Worm (Caenorhabditis elegans) whole organism, L1 larva: ENCODE results near the gene nas-11.

Source experiments
- C04F5.9 ChIP-seq: sonication (generic microtip); optimal IDR thresholded peaks from 2 replicates; lab custom pipeline; 2016; ENCODE audit warnings: missing genetic modification characterization, missing compliant biosample characterization
- C16A3.4 ChIP-seq: fragments of 150-350 bp; optimal IDR thresholded peaks from 2 replicates; lab custom pipeline; 2014; ENCODE audit warnings: missing biosample characterization, missing genetic modification characterization
- F16B12.6 ChIP-seq: fragments of 150-350 bp; optimal IDR thresholded peaks from 2 replicates; lab custom pipeline; 2014; ENCODE audit warnings: missing biosample characterization, missing genetic modification characterization
- Y116A8C.19 ChIP-seq: sonication (generic microtip); optimal IDR thresholded peaks from 2 replicates; lab custom pipeline; 2016; ENCODE audit warnings: missing compliant biosample characterization, missing genetic modification characterization, borderline replicate concordance
- aha-1 ChIP-seq: fragments of 150-350 bp; optimal IDR thresholded peaks from 2 replicates; lab custom pipeline; 2014; ENCODE audit warnings: missing biosample characterization, missing genetic modification characterization
- alr-1 ChIP-seq: fragments of 200-800 bp; sonication (Bioruptor generic); optimal IDR thresholded peaks from 2 replicates; lab custom pipeline; 2018; ENCODE audit warnings: borderline replicate concordance, mild to moderate bottlenecking, missing genetic modification characterization, missing compliant biosample characterization
- aly-2 ChIP-seq: fragments of 150-350 bp; optimal IDR thresholded peaks from 2 replicates; lab custom pipeline; 2014; ENCODE audit warnings: missing biosample characterization, missing genetic modification characterization
- blmp-1 ChIP-seq: fragments of 150-350 bp; optimal IDR thresholded peaks from 2 replicates; lab custom pipeline; 2014; ENCODE audit warnings: missing biosample characterization, missing genetic modification characterization
- ceh-8 ChIP-seq: fragments of 200-800 bp; sonication (Bioruptor generic); optimal IDR thresholded peaks from 2 replicates; lab custom pipeline; 2018; ENCODE audit warnings: mild to moderate bottlenecking, missing genetic modification characterization, moderate library complexity, missing compliant biosample characterization
- ceh-82 ChIP-seq, 3 experiments: fragments of 150-350 bp in 1 of 3; sonication (generic microtip) in 2 of 3; optimal IDR thresholded peaks; 2 replicates each; lab custom pipeline; 2014 to 2017; ENCODE audit warnings: missing biosample characterization in 3 of 3, missing genetic modification characterization in 3 of 3
- ceh-88 ChIP-seq: fragments of 200-800 bp; sonication (Bioruptor generic); IDR thresholded peaks from 2 replicates; pipeline ENCODE4 v1.3.6; 2022; ENCODE audit warnings: missing genetic modification characterization, missing compliant biosample characterization
- ces-1 ChIP-seq: fragments of 150-350 bp; optimal IDR thresholded peaks from 2 replicates; lab custom pipeline; 2014; ENCODE audit warnings: missing biosample characterization, missing genetic modification reagents, missing genetic modification characterization
- dpl-1 ChIP-seq, 3 experiments: fragments of 150-350 bp in 2 of 3; sonication (generic microtip) in 1 of 3; optimal IDR thresholded peaks; 2 replicates each; lab custom pipeline; 2014 to 2017; ENCODE audit warnings: missing biosample characterization in 3 of 3, missing genetic modification characterization in 3 of 3, missing genetic modification reagents in 3 of 3
- dsc-1 ChIP-seq: sonication (generic microtip); optimal IDR thresholded peaks from 2 replicates; lab custom pipeline; 2016; ENCODE audit warnings: mild to moderate bottlenecking, missing genetic modification characterization, missing compliant biosample characterization
- efl-1 ChIP-seq, 4 experiments: fragments of 150-350 bp; optimal IDR thresholded peaks in 3 of 4; peaks in 1 of 4; 1 replicate in 1 of 4; 2 replicates in 3 of 4; lab custom pipeline; 2014; ENCODE audit warnings: missing biosample characterization in 2 of 4, missing genetic modification characterization in 2 of 4, missing genetic modification reagents in 2 of 4
- egl-13 ChIP-seq: sonication (generic microtip); optimal IDR thresholded peaks from 2 replicates; lab custom pipeline; 2016; ENCODE audit warnings: missing genotype, missing genetic modification reagents, missing genetic modification characterization, missing compliant biosample characterization
- elt-2 ChIP-seq: sonication (generic microtip); optimal IDR thresholded peaks from 2 replicates; lab custom pipeline; 2016; ENCODE audit warnings: missing genetic modification characterization, mild to moderate bottlenecking, inconsistent platforms, missing compliant biosample characterization, missing genetic modification reagents
- elt-3 ChIP-seq, 6 experiments: fragments of 150-350 bp in 1 of 6; sonication (generic microtip); optimal IDR thresholded peaks; 2 replicates each; lab custom pipeline; 2017 to 2018; ENCODE audit warnings: missing biosample characterization in 6 of 6, missing genetic modification characterization in 6 of 6, inconsistent platforms in 1 of 6
- fkh-10 ChIP-seq: sonication (generic microtip); optimal IDR thresholded peaks from 2 replicates; lab custom pipeline; 2017; ENCODE audit warnings: missing biosample characterization, missing genetic modification reagents, missing genetic modification characterization
- fkh-4 ChIP-seq: sonication (generic microtip); optimal IDR thresholded peaks from 2 replicates; lab custom pipeline; 2016; ENCODE audit warnings: missing compliant biosample characterization, missing genetic modification characterization, borderline replicate concordance
- fkh-8 ChIP-seq: sonication (generic microtip); optimal IDR thresholded peaks from 2 replicates; lab custom pipeline; 2016; ENCODE audit warnings: mild to moderate bottlenecking, missing genetic modification characterization, missing compliant biosample characterization
- fos-1 ChIP-seq: fragments of 150-350 bp; optimal IDR thresholded peaks from 2 replicates; lab custom pipeline; 2014; ENCODE audit warnings: missing biosample characterization, missing genetic modification characterization
- hlh-17 ChIP-seq: fragments of 200-800 bp; sonication (Bioruptor generic); optimal IDR thresholded peaks from 2 replicates; lab custom pipeline; 2018; ENCODE audit warnings: missing genetic modification characterization, mild to moderate bottlenecking, missing compliant biosample characterization, moderate library complexity, borderline replicate concordance
- hpl-2 ChIP-seq: fragments of 150-350 bp; optimal IDR thresholded peaks from 2 replicates; lab custom pipeline; 2014; ENCODE audit warnings: missing biosample characterization, missing genetic modification reagents, missing genetic modification characterization
- jun-1 ChIP-seq: fragments of 150-350 bp; optimal IDR thresholded peaks from 2 replicates; lab custom pipeline; 2014; ENCODE audit warnings: missing biosample characterization, missing genetic modification reagents, missing genetic modification characterization
- lin-35 ChIP-seq, 2 experiments: fragments of 150-350 bp; optimal IDR thresholded peaks; 2 replicates each; lab custom pipeline; 2014; ENCODE audit warnings: missing biosample characterization in 2 of 2, missing genetic modification characterization in 2 of 2, missing genetic modification reagents in 2 of 2
- lin-39 ChIP-seq: fragments of 150-350 bp; optimal IDR thresholded peaks from 2 replicates; lab custom pipeline; 2014; ENCODE audit warnings: missing biosample characterization, missing genetic modification reagents, missing genetic modification characterization
- lsy-2 ChIP-seq, 2 experiments: fragments of 150-350 bp; optimal IDR thresholded peaks; 2 replicates each; lab custom pipeline; 2014; ENCODE audit warnings: missing biosample characterization in 2 of 2, missing genetic modification characterization in 2 of 2
- mab-9 ChIP-seq: fragments of 200-800 bp; sonication (Bioruptor generic); IDR thresholded peaks from 2 replicates; pipeline ENCODE4 v1.3.6; 2022; ENCODE audit warnings: missing genetic modification reagents, missing genetic modification characterization, missing compliant biosample characterization
- mef-2 ChIP-seq: fragments of 150-350 bp; optimal IDR thresholded peaks from 2 replicates; lab custom pipeline; 2014; ENCODE audit warnings: missing biosample characterization, missing genetic modification characterization
- nhr-19 ChIP-seq: fragments of 200-800 bp; sonication (Bioruptor generic); conservative IDR thresholded peaks from 2 replicates; pipeline ENCODE4 v1.3.6; 2022; ENCODE audit warnings: missing genetic modification characterization, missing compliant biosample characterization
- nhr-47 ChIP-seq: sonication (generic microtip); optimal IDR thresholded peaks from 2 replicates; lab custom pipeline; 2016; ENCODE audit warnings: mild to moderate bottlenecking, missing genetic modification characterization, moderate library complexity, missing compliant biosample characterization
- nhr-71 ChIP-seq: sonication (generic microtip); optimal IDR thresholded peaks from 2 replicates; lab custom pipeline; 2016; ENCODE audit warnings: mild to moderate bottlenecking, missing genetic modification characterization, moderate library complexity, missing compliant biosample characterization
- nhr-76 ChIP-seq: sonication (generic microtip); optimal IDR thresholded peaks from 2 replicates; lab custom pipeline; 2017; ENCODE audit warnings: missing biosample characterization, missing genetic modification characterization
- nhr-77 ChIP-seq: fragments of 150-350 bp; optimal IDR thresholded peaks from 2 replicates; lab custom pipeline; 2014; ENCODE audit warnings: missing biosample characterization, missing genetic modification characterization
- nhr-85 ChIP-seq: sonication (generic microtip); peaks from one replicate; lab custom pipeline; 2016; ENCODE audit warnings: missing genetic modification characterization, inconsistent platforms, missing compliant biosample characterization
- pax-3 ChIP-seq: fragments of 200-800 bp; sonication (Bioruptor generic); optimal IDR thresholded peaks from 2 replicates; lab custom pipeline; 2018; ENCODE audit warnings: mild to moderate bottlenecking, missing genetic modification characterization, moderate library complexity, missing compliant biosample characterization
- snu-23 ChIP-seq: sonication (generic microtip); optimal IDR thresholded peaks from 2 replicates; lab custom pipeline; 2016; ENCODE audit warnings: missing genetic modification characterization, missing compliant biosample characterization
- sup-37 ChIP-seq: fragments of 200-800 bp; sonication (Bioruptor generic); optimal IDR thresholded peaks from 2 replicates; lab custom pipeline; 2018; ENCODE audit warnings: mild to moderate bottlenecking, missing genetic modification characterization, missing compliant biosample characterization
- tbx-2 ChIP-seq: sonication (generic microtip); optimal IDR thresholded peaks from 2 replicates; lab custom pipeline; 2016; ENCODE audit warnings: missing genetic modification characterization, missing compliant biosample characterization
- tlp-1 ChIP-seq: fragments of 150-350 bp; optimal IDR thresholded peaks from 2 replicates; lab custom pipeline; 2014; ENCODE audit warnings: missing biosample characterization, missing genetic modification characterization
- unc-130 ChIP-seq: fragments of 150-350 bp; optimal IDR thresholded peaks from 2 replicates; lab custom pipeline; 2017; ENCODE audit warnings: missing biosample characterization, missing genetic modification characterization, inconsistent platforms
- unc-30 ChIP-seq: sonication (generic microtip); optimal IDR thresholded peaks from 2 replicates; lab custom pipeline; 2017; ENCODE audit warnings: missing biosample characterization, missing genetic modification characterization
- unc-62 ChIP-seq: fragments of 150-350 bp; optimal IDR thresholded peaks from 2 replicates; lab custom pipeline; 2014; ENCODE audit warnings: missing biosample characterization, missing genetic modification reagents, missing genetic modification characterization
- unc-86 ChIP-seq: sonication (generic microtip); optimal IDR thresholded peaks from 2 replicates; lab custom pipeline; 2016; ENCODE audit warnings: missing genetic modification characterization, missing compliant biosample characterization
- vab-15 ChIP-seq: sonication (generic microtip); optimal IDR thresholded peaks from 2 replicates; lab custom pipeline; 2017; ENCODE audit warnings: missing genotype, mild to moderate bottlenecking, missing genetic modification characterization, missing compliant biosample characterization
- zag-1 ChIP-seq: fragments of 150-350 bp; optimal IDR thresholded peaks from 2 replicates; lab custom pipeline; 2014; ENCODE audit warnings: missing biosample characterization, missing genetic modification characterization
- zip-4 ChIP-seq: fragments of 200-800 bp; sonication (Bioruptor generic); optimal IDR thresholded peaks from 2 replicates; lab custom pipeline; 2018; ENCODE audit warnings: mild to moderate bottlenecking, missing genetic modification characterization, moderate library complexity, missing compliant biosample characterization
- ztf-4 ChIP-seq: fragments of 150-350 bp; optimal IDR thresholded peaks from 2 replicates; lab custom pipeline; 2014; ENCODE audit warnings: missing biosample characterization, missing genetic modification characterization

The nas-11 gene

ce11 chrX:6744978-6745377 is 31.6 kb downstream of the nas-11 start (continued):
- TF ChIP-seq hpl-2 (GFP tag; lab: Kevin White, UChicago) (no peak), mab-9 (GFP tag; lab: Robert Waterston, UW) (0 out of 2 replicates have a peak, but pooled peaks have one; percentile 41), sup-37 (GFP tag; lab: Kevin White, UChicago) (no peak), hlh-17 (GFP tag; lab: Kevin White, UChicago) (no peak), vab-15 (tag; lab: Kevin White, UChicago) (no peak), aha-1 (tag; lab: Kevin White, UChicago) (no peak), ztf-4 (no peak), nhr-85 (tag; lab: Kevin White, UChicago) (no peak), nhr-19 (GFP tag; lab: Robert Waterston, UW) (no peak), aly-2 (no peak), lsy-2 (tag; optimal IDR thresholded peaks at IDR 0.05; lab: Kevin White, UChicago) (no peak), C16A3.4 (tag; lab: Kevin White, UChicago) (no peak), F16B12.6 (tag; lab: Kevin White, UChicago) (no peak), blmp-1 (no peak), tlp-1 (tag; lab: Kevin White, UChicago) (no peak), lin-35 (GFP tag; optimal IDR thresholded peaks at IDR 0.05; lab: Kevin White, UChicago) (no peak), unc-130 (tag; lab: Kevin White, UChicago) (no peak), tbx-2 (tag; lab: Kevin White, UChicago) (no peak), pax-3 (tag; lab: Kevin White, UChicago) (no peak), dpl-1 (GFP tag; optimal IDR thresholded peaks at IDR 0.05; lab: Kevin White, UChicago) (no peak), unc-86 (tag; lab: Kevin White, UChicago) (peak; percentile 33), efl-1 (optimal IDR thresholded peaks at IDR 0.05; lab: Kevin White, UChicago) (no peak), efl-1 (GFP tag; optimal IDR thresholded peaks at IDR 0.05 in 1 of 2; lab: Kevin White, UChicago) (no peak), ces-1 (GFP tag; lab: Kevin White, UChicago) (no peak), C04F5.9 (no peak), nhr-71 (tag; lab: Kevin White, UChicago) (no peak), elt-3 (tag; optimal IDR thresholded peaks at IDR 0.05; lab: Kevin White, UChicago) (no peak), egl-13 (tag; lab: Kevin White, UChicago) (peak; percentile 31), fos-1 (no peak)

DNA sequence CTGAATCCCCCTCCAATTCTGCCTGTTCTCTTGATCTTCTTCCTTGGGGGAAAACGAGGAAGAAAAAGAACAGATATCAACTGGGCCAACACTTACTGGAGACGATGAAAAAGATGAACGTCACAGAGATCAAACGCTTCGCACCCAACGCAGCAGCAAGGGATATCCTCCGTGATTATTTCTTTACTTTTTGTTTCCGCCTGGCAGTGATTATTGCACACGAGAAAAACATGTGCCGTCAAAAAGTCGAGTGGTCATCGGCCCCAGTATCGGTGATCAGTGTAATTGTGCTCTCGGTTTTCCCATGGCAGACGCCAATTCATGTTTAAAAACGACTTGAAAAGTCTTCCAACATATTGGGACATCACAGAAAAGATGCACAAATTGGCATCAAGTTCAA is 32.1 kb downstream of the nas-11 start:
- TF ChIP-seq aly-2 = no peak
- no peak for TF ChIP-seq unc-86 (tag; lab: Kevin White, UChicago)
- no peak for TF ChIP-seq unc-62 (GFP tag; lab: Kevin White, UChicago)
- TF ChIP-seq F16B12.6 (tag; lab: Kevin White, UChicago) = no peak
- TF ChIP-seq nhr-71 (tag; lab: Kevin White, UChicago) = peak; percentile 69
- no peak for TF ChIP-seq nhr-77 (tag; lab: Kevin White, UChicago)
- TF ChIP-seq dsc-1 = peak; percentile 75
- no peak for TF ChIP-seq ces-1 (GFP tag; lab: Kevin White, UChicago)
- no peak for TF ChIP-seq tlp-1 (tag; lab: Kevin White, UChicago)
- peak; percentile 38 for TF ChIP-seq snu-23 (GFP tag; lab: Kevin White, UChicago)
- no peak for TF ChIP-seq C04F5.9
- TF ChIP-seq fkh-10 (GFP tag; lab: Kevin White, UChicago) = no peak
- TF ChIP-seq elt-2 (tag; lab: Kevin White, UChicago) = no peak
- no peak for TF ChIP-seq fkh-4 (tag; lab: Kevin White, UChicago)
- TF ChIP-seq elt-3 (tag; optimal IDR thresholded peaks at IDR 0.05; lab: Kevin White, UChicago) = peak in 1 of 6 experiments; percentile 7
- no peak for TF ChIP-seq mab-9 (GFP tag; lab: Robert Waterston, UW)
- TF ChIP-seq jun-1 = no peak
- no peak for TF ChIP-seq nhr-47 (tag; lab: Kevin White, UChicago)
- TF ChIP-seq zip-4 (GFP tag; lab: Kevin White, UChicago) = no peak
- TF ChIP-seq dpl-1 (GFP tag; optimal IDR thresholded peaks at IDR 0.05; lab: Kevin White, UChicago) = no peak
- no peak for TF ChIP-seq fkh-8 (tag; lab: Kevin White, UChicago)
- TF ChIP-seq zag-1 (tag; lab: Kevin White, UChicago) = no peak
- no peak for TF ChIP-seq mef-2 (tag; lab: Kevin White, UChicago)
- no peak for TF ChIP-seq alr-1 (tag; lab: Kevin White, UChicago)
- no peak for TF ChIP-seq nhr-76 (tag; lab: Kevin White, UChicago)
- TF ChIP-seq C16A3.4 (tag; lab: Kevin White, UChicago) = no peak
- TF ChIP-seq unc-30 (tag; lab: Kevin White, UChicago) = no peak
- TF ChIP-seq sup-37 (GFP tag; lab: Kevin White, UChicago) = no peak
- TF ChIP-seq Y116A8C.19 (tag; lab: Kevin White, UChicago) = no peak
- peak in 1 of 3 experiments; percentile 3 for TF ChIP-seq ceh-82 (tag; optimal IDR thresholded peaks at IDR 0.05; lab: Kevin White, UChicago)
- TF ChIP-seq egl-13 (tag; lab: Kevin White, UChicago) = no peak
- no peak for TF ChIP-seq ceh-88 (GFP tag; lab: Robert Waterston, UW)
- TF ChIP-seq lin-39 (tag; lab: Kevin White, UChicago) = no peak
- TF ChIP-seq ceh-8 (GFP tag; lab: Kevin White, UChicago) = no peak
- peak; percentile 32 for TF ChIP-seq blmp-1
